Worm (Caenorhabditis elegans): ENCODE measurements around the gene cfap-36.

- no peak for TF ChIP-seq flt-1 (GFP tag; IDR thresholded peaks at IDR 0.05)
- no peak for TF ChIP-seq cog-1 (tag; optimal IDR thresholded peaks at IDR 0.05)
- TF ChIP-seq med-1 (GFP tag; optimal IDR thresholded peaks at IDR 0.05; ENCODE audit: insufficient read depth), result no peak
- TF ChIP-seq klf-2 (GFP tag; conservative IDR thresholded peaks at IDR 0.05), result no peak
- TF ChIP-seq ref-1 (GFP tag; conservative IDR thresholded peaks at IDR 0.05), result no peak
- TF ChIP-seq tab-1 (GFP tag; IDR thresholded peaks at IDR 0.05), result no peak
- TF ChIP-seq ztf-29 (GFP tag; IDR thresholded peaks at IDR 0.05), result no peak
- TF ChIP-seq ztf-23 (GFP tag; IDR thresholded peaks at IDR 0.05), result no peak
Measured at ce11 chrV:141257-141656, 30.8 kb downstream of the cfap-36 start, which contains the start of gene W03F9.11.
